Fruit fly (Drosophila melanogaster): ENCODE results near the gene CG34375.

Gene CG34375

dm6 chr3R:23009480-23010115 is 764 bp downstream of the CG34375 start (continued):
- TF ChIP-seq CG8359 (GFP tag; optimal IDR thresholded peaks at IDR 0.05; ENCODE audit: borderline replicate concordance) (no peak), nom (GFP tag; optimal IDR thresholded peaks at IDR 0.05) (no peak), gcm2 (GFP tag; optimal IDR thresholded peaks at IDR 0.05) (no peak), slbo (GFP tag; IDR thresholded peaks at IDR 0.05) (peak; percentile 61), chif (GFP tag; optimal IDR thresholded peaks at IDR 0.05) (no peak), Mad (GFP tag; optimal IDR thresholded peaks at IDR 0.05) (no peak), CG10431 (GFP tag; optimal IDR thresholded peaks at IDR 0.05) (no peak), CG11456 (GFP tag; IDR thresholded peaks at IDR 0.05) (0 out of 3 replicates have a peak, but pooled peaks have one; percentile 41), CG2889 (GFP tag; IDR thresholded peaks at IDR 0.05) (no peak), Hr3 (GFP tag; optimal IDR thresholded peaks at IDR 0.05) (no peak), row (GFP tag; IDR thresholded peaks at IDR 0.05) (peak; percentile 40; the same call in 2 of the 3 replicates), CG11093 (GFP tag; IDR thresholded peaks at IDR 0.05) (no peak), Rfx (GFP tag; IDR thresholded peaks at IDR 0.05) (peak; percentile 48; the same call in 1 of the 2 replicates), pan (optimal IDR thresholded peaks at IDR 0.05) (no peak), pan (GFP tag; optimal IDR thresholded peaks at IDR 0.05 in 1 of 2, IDR thresholded peaks at IDR 0.05 in 1 of 2) (peak in 1 of 2 experiments; percentile 5), CG10654 (GFP tag; optimal IDR thresholded peaks at IDR 0.05) (no peak), lmd (GFP tag; IDR thresholded peaks at IDR 0.05) (peak; percentile 39; the same call in 1 of the 2 replicates), Ets97D (GFP tag; optimal IDR thresholded peaks at IDR 0.05) (no peak), vnd (GFP tag; IDR thresholded peaks at IDR 0.05; ENCODE audit: partially characterized antibody) (no peak), CG11085 (GFP tag; IDR thresholded peaks at IDR 0.05) (peak; percentile 53), rib (GFP tag; IDR thresholded peaks at IDR 0.05) (no peak), pnt (GFP tag; optimal IDR thresholded peaks at IDR 0.05) (no peak), Oli (tag; optimal IDR thresholded peaks at IDR 0.05) (no peak), CG34224 (GFP tag; IDR thresholded peaks at IDR 0.05; ENCODE audit: partially characterized antibody) (no peak), CG15479 (GFP tag; optimal IDR thresholded peaks at IDR 0.05) (no peak), Ptx1 (GFP tag; IDR thresholded peaks at IDR 0.05) (0 out of 2 replicates have a peak, but pooled peaks have one; percentile 6), Dbx (GFP tag; IDR thresholded peaks at IDR 0.05) (peak; percentile 52; the same call in 1 of the 3 replicates), CG3838 (GFP tag; optimal IDR thresholded peaks at IDR 0.05) (no peak), lbe (GFP tag; optimal IDR thresholded peaks at IDR 0.05) (no peak), CG17361 (GFP tag; IDR thresholded peaks at IDR 0.05) (no peak), Pdp1 (GFP tag; optimal IDR thresholded peaks at IDR 0.05) (peak in 1 of 2 experiments; percentile 22), tup (GFP tag; optimal IDR thresholded peaks at IDR 0.05) (no peak), Med (GFP tag) (peak; percentile 41), CG3065 (GFP tag; optimal IDR thresholded peaks at IDR 0.05) (no peak), wor (GFP tag; IDR thresholded peaks at IDR 0.05) (no peak), CG7271 (tag; optimal IDR thresholded peaks at IDR 0.05) (no peak), BtbVII (GFP tag; optimal IDR thresholded peaks at IDR 0.05) (no peak), Drgx (GFP tag; IDR thresholded peaks at IDR 0.05) (peak; percentile 68), Dip3 (GFP tag; optimal IDR thresholded peaks at IDR 0.05) (no peak), CG4730 (GFP tag; IDR thresholded peaks at IDR 0.05) (peak; percentile 33; the same call in 1 of the 2 replicates)

- no peak for TF ChIP-seq salm (tag; optimal IDR thresholded peaks at IDR 0.05)
- TF ChIP-seq NK7.1 (GFP tag; optimal IDR thresholded peaks at IDR 0.05), result no peak
- 0 out of 2 replicates have a peak, but pooled peaks have one; percentile 12 for TF ChIP-seq Rfx (GFP tag; IDR thresholded peaks at IDR 0.05)
- TF ChIP-seq Dref (GFP tag; IDR thresholded peaks at IDR 0.05), result 0 out of 2 replicates have a peak, but pooled peaks have one; percentile 22
- no peak for TF ChIP-seq CG14014 (GFP tag; IDR thresholded peaks at IDR 0.05)
- TF ChIP-seq CG14710 (tag; optimal IDR thresholded peaks at IDR 0.05), result no peak
- no peak for TF ChIP-seq HmgD (GFP tag; optimal IDR thresholded peaks at IDR 0.05)
- TF ChIP-seq sr (GFP tag; IDR thresholded peaks at IDR 0.05), result 0 out of 3 replicates have a peak, but pooled peaks have one; percentile 29
- peak; percentile 59 for TF ChIP-seq Med (GFP tag)
- peak; percentile 45 for TF ChIP-seq ttk (GFP tag; IDR thresholded peaks at IDR 0.05)
- TF ChIP-seq chn (GFP tag; optimal IDR thresholded peaks at IDR 0.05), result no peak
- TF ChIP-seq Hr39 (optimal IDR thresholded peaks at IDR 0.05), result no peak
- TF ChIP-seq disco-r (GFP tag; optimal IDR thresholded peaks at IDR 0.05), result no peak
- TF ChIP-seq CG12769 (tag; optimal IDR thresholded peaks at IDR 0.05), result peak; percentile 11
- no peak for TF ChIP-seq CG8765 (GFP tag; IDR thresholded peaks at IDR 0.05)
- TF ChIP-seq Ets65A (GFP tag), result peak; percentile 65
Observed at dm6 chr3R:23004161-23004560, 6.2 kb downstream of the CG34375 start.
